Worm (Caenorhabditis elegans): Measurements from ENCODE around the gene fbxa-209.

- TF ChIP-seq flt-1 (GFP tag; IDR thresholded peaks at IDR 0.05): no peak
- no peak for TF ChIP-seq ceh-36 (tag; optimal IDR thresholded peaks at IDR 0.05)
- TF ChIP-seq ama-1 (optimal IDR thresholded peaks at IDR 0.05): no peak
- no peak for TF ChIP-seq hmbx-1 (tag; optimal IDR thresholded peaks at IDR 0.05)
- no peak for TF ChIP-seq ceh-13 (GFP tag; optimal IDR thresholded peaks at IDR 0.05)
- TF ChIP-seq scrt-1 (GFP tag; IDR thresholded peaks at IDR 0.05): no peak
- TF ChIP-seq tbx-37 (GFP tag; conservative IDR thresholded peaks at IDR 0.05): no peak
- no peak for TF ChIP-seq B0310.2 (tag; optimal IDR thresholded peaks at IDR 0.05)
- no peak for TF ChIP-seq tra-4 (tag; optimal IDR thresholded peaks at IDR 0.05)
- no peak for TF ChIP-seq hmg-4 (GFP tag; optimal IDR thresholded peaks at IDR 0.05)
Measured at ce11 chrV:15415951-15416350, 10.9 kb downstream of the fbxa-209 start, which contains the start of gene srh-265.

Data from whole organism, early embryonic.